Fruit fly (Drosophila melanogaster): ENCODE data around the gene Blos4.

DNA sequence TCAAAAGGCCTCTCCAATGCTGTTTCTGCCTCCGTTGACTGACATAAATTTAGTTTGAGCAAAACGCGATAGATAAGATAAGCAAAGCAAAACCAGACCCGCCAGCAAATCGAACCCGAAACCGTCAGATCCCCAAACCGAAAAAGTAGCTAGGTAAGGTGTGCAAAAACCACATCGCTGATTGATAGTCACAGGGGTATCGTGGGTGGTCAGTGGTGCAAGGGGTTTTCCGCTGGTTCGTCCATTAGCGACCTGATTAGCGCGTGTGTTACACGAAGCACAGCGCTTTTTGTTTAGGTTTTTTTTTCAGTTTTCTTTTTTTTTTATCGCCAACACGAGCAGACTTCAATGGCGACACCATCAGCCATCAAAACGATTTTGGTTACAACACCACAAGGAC is 15.0 kb upstream of the Blos4 start:
- no peak for TF ChIP-seq pad (GFP tag; optimal IDR thresholded peaks at IDR 0.05)
- TF ChIP-seq bab1 (GFP tag; optimal IDR thresholded peaks at IDR 0.05), result no peak
- no peak for TF ChIP-seq toe (GFP tag; optimal IDR thresholded peaks at IDR 0.05)
- TF ChIP-seq Crg-1 (GFP tag; optimal IDR thresholded peaks at IDR 0.05), result no peak

Measured in whole organism, adult.